Worm (Caenorhabditis elegans) whole organism, young adult: ENCODE results near the gene sptl-3.

Experiments
- B0336.3 ChIP-seq: fragments of 200-800 bp; sonication (Bioruptor generic); IDR thresholded peaks from 2 replicates; pipeline ENCODE4 v1.3.6; 2022; ENCODE audit warnings: missing genetic modification characterization, missing compliant biosample characterization
- F23B12.7 ChIP-seq: sonication (generic microtip); optimal IDR thresholded peaks from 2 replicates; lab custom pipeline; 2017; ENCODE audit warnings: missing genetic modification characterization, mild to moderate bottlenecking, missing compliant biosample characterization, antibody characterized with exemption, moderate library complexity; ENCODE audit not compliant: insufficient read depth
- F37B4.10 ChIP-seq: fragments of 200-800 bp; sonication (Bioruptor generic); IDR thresholded peaks from 2 replicates; pipeline ENCODE4 v1.3.6; 2022; ENCODE audit warnings: missing genetic modification characterization, missing compliant biosample characterization
- F49E8.2 ChIP-seq: sonication (generic microtip); optimal IDR thresholded peaks from 3 replicates; lab custom pipeline; 2017; ENCODE audit warnings: missing genetic modification characterization, mild to moderate bottlenecking, missing compliant biosample characterization, antibody characterized with exemption, moderate library complexity; ENCODE audit not compliant: insufficient read depth
- F55B11.4 ChIP-seq: sonication (generic microtip); optimal IDR thresholded peaks from 2 replicates; lab custom pipeline; 2016; ENCODE audit warnings: missing compliant biosample characterization, missing genetic modification characterization, borderline replicate concordance; ENCODE audit not compliant: insufficient read depth
- F57C9.4 ChIP-seq: sonication (generic microtip); optimal IDR thresholded peaks from 2 replicates; lab custom pipeline; 2017; ENCODE audit warnings: mild to moderate bottlenecking, missing genetic modification characterization, missing compliant biosample characterization
- K11D2.4 ChIP-seq: fragments of 200-800 bp; sonication (Bioruptor generic); IDR thresholded peaks from 2 replicates; pipeline ENCODE4 v1.3.6; 2022; ENCODE audit warnings: missing genetic modification reagents, missing genetic modification characterization, missing compliant biosample characterization
- T26A5.8 ChIP-seq: sonication (generic microtip); optimal IDR thresholded peaks from 2 replicates; lab custom pipeline; 2016; ENCODE audit warnings: missing genetic modification characterization, missing compliant biosample characterization
- ZK185.1 ChIP-seq: sonication (generic microtip); optimal IDR thresholded peaks from 2 replicates; lab custom pipeline; 2016; ENCODE audit warnings: mild to moderate bottlenecking, missing genetic modification characterization, missing compliant biosample characterization; ENCODE audit not compliant: poor library complexity, severe bottlenecking
- ama-1 ChIP-seq, 3 experiments: fragments of 150-350 bp in 1 of 3; sonication (generic microtip) in 2 of 3; optimal IDR thresholded peaks; 2 replicates each; lab custom pipeline; 2014 to 2018; ENCODE audit warnings: missing biosample characterization in 2 of 3, missing genetic modification characterization in 2 of 3, missing genetic modification reagents in 2 of 3
- aptf-2 ChIP-seq: fragments of 200-800 bp; sonication (Bioruptor generic); conservative IDR thresholded peaks from 2 replicates; pipeline ENCODE4 v1.3.6; 2022; ENCODE audit warnings: missing genetic modification reagents, missing genetic modification characterization, missing compliant biosample characterization
- athp-1 ChIP-seq: sonication (generic microtip); optimal IDR thresholded peaks from 2 replicates; lab custom pipeline; 2017; ENCODE audit warnings: mild to moderate bottlenecking, missing genetic modification characterization, missing compliant biosample characterization
- attf-5 ChIP-seq: fragments of 200-800 bp; sonication (Bioruptor generic); optimal IDR thresholded peaks from 2 replicates; lab custom pipeline; 2018; ENCODE audit warnings: mild to moderate bottlenecking, missing genetic modification characterization, missing compliant biosample characterization
- bed-2 ChIP-seq: fragments of 200-800 bp; sonication (Bioruptor generic); IDR thresholded peaks from 2 replicates; pipeline ENCODE4 v1.3.6; 2022; ENCODE audit warnings: missing genetic modification reagents, missing genetic modification characterization, missing compliant biosample characterization
- ceh-27 ChIP-seq: fragments of 200-800 bp; sonication (Bioruptor generic); optimal IDR thresholded peaks from 2 replicates; lab custom pipeline; 2018; ENCODE audit warnings: mild to moderate bottlenecking, missing genetic modification characterization, moderate library complexity, missing compliant biosample characterization
- chd-7 ChIP-seq: sonication (generic microtip); optimal IDR thresholded peaks from 2 replicates; lab custom pipeline; 2016; ENCODE audit warnings: mild to moderate bottlenecking, missing genetic modification characterization, moderate library complexity, missing compliant biosample characterization
- efl-1 ChIP-seq: fragments of 150-350 bp; optimal IDR thresholded peaks from 2 replicates; lab custom pipeline; 2014; ENCODE audit warnings: missing biosample characterization, missing genetic modification reagents, missing genetic modification characterization
- egl-18 ChIP-seq: fragments of 200-800 bp; sonication (Bioruptor generic); IDR thresholded peaks from 2 replicates; pipeline ENCODE4 v1.3.6; 2022; ENCODE audit warnings: missing genetic modification reagents, missing genetic modification characterization, missing compliant biosample characterization
- gei-17 ChIP-seq: fragments of 200-800 bp; sonication (Bioruptor generic); optimal IDR thresholded peaks from 2 replicates; lab custom pipeline; 2018; ENCODE audit warnings: mild to moderate bottlenecking, missing genetic modification characterization, missing compliant biosample characterization
- hmg-20 ChIP-seq: fragments of 200-800 bp; sonication (Bioruptor generic); IDR thresholded peaks from 2 replicates; pipeline ENCODE4 v1.3.6; 2022; ENCODE audit warnings: missing genetic modification reagents, missing genetic modification characterization, missing compliant biosample characterization
- hrde-1 ChIP-seq: sonication (generic microtip); optimal IDR thresholded peaks from 2 replicates; lab custom pipeline; 2016; ENCODE audit warnings: missing genetic modification characterization, mild to moderate bottlenecking, missing compliant biosample characterization, moderate library complexity, missing genotype, missing genetic modification reagents, borderline replicate concordance
- lin-35 ChIP-seq, 3 experiments: fragments of 150-350 bp in 2 of 3; sonication (generic microtip) in 1 of 3; optimal IDR thresholded peaks; 2 replicates each; lab custom pipeline; 2014 to 2018; ENCODE audit warnings: missing biosample characterization in 3 of 3, missing genetic modification characterization in 3 of 3, missing genetic modification reagents in 3 of 3
- lin-40 ChIP-seq: sonication (generic microtip); optimal IDR thresholded peaks from 2 replicates; lab custom pipeline; 2016; ENCODE audit warnings: missing genetic modification characterization, mild to moderate bottlenecking, missing compliant biosample characterization, missing genotype, missing genetic modification reagents
- lir-1 ChIP-seq: fragments of 200-800 bp; sonication (Bioruptor generic); conservative IDR thresholded peaks from 2 replicates; pipeline ENCODE4 v1.3.6; 2022; ENCODE audit warnings: missing genetic modification reagents, missing genetic modification characterization, missing compliant biosample characterization
- madf-8 ChIP-seq: fragments of 200-800 bp; sonication (Bioruptor generic); conservative IDR thresholded peaks from 2 replicates; pipeline ENCODE4 v1.3.6; 2022; ENCODE audit warnings: missing genetic modification reagents, missing genetic modification characterization, missing compliant biosample characterization
- mes-4 ChIP-seq: sonication (generic microtip); optimal IDR thresholded peaks from 2 replicates; lab custom pipeline; 2016; ENCODE audit warnings: missing genotype, missing genetic modification characterization, missing compliant biosample characterization
- mxl-1 ChIP-seq: sonication (generic microtip); optimal IDR thresholded peaks from 2 replicates; lab custom pipeline; 2016; ENCODE audit warnings: missing genetic modification characterization, missing compliant biosample characterization
- nfyb-1 ChIP-seq: fragments of 200-800 bp; sonication (Bioruptor generic); IDR thresholded peaks from 2 replicates; pipeline ENCODE4 v1.3.6; 2022; ENCODE audit warnings: missing genetic modification reagents, missing genetic modification characterization, missing compliant biosample characterization
- nhr-90 ChIP-seq: sonication (generic microtip); optimal IDR thresholded peaks from 2 replicates; lab custom pipeline; 2016; ENCODE audit warnings: missing genotype, mild to moderate bottlenecking, missing genetic modification characterization, missing compliant biosample characterization
- pbrm-1 ChIP-seq: fragments of 200-800 bp; sonication (Bioruptor generic); IDR thresholded peaks from 2 replicates; pipeline ENCODE4 v1.3.6; 2022; ENCODE audit warnings: missing genetic modification reagents, missing genetic modification characterization, missing compliant biosample characterization
- pha-4 ChIP-seq: fragments of 150-350 bp; sonication (generic microtip); optimal IDR thresholded peaks from 2 replicates; lab custom pipeline; 2014; ENCODE audit warnings: missing biosample characterization, missing genetic modification reagents, missing genetic modification characterization
- rcor-1 ChIP-seq: fragments of 200-800 bp; sonication (Bioruptor generic); IDR thresholded peaks from 2 replicates; pipeline ENCODE4 v1.3.6; 2022; ENCODE audit warnings: missing genetic modification reagents, missing genetic modification characterization, missing compliant biosample characterization
- sea-2 ChIP-seq: fragments of 200-800 bp; sonication (Bioruptor generic); IDR thresholded peaks from 2 replicates; pipeline ENCODE4 v1.3.6; 2022; ENCODE audit warnings: missing genetic modification characterization, missing compliant biosample characterization
- snpc-3.4 ChIP-seq: sonication (generic microtip); optimal IDR thresholded peaks from 2 replicates; lab custom pipeline; 2017; ENCODE audit warnings: missing genetic modification characterization, mild to moderate bottlenecking, missing compliant biosample characterization, antibody characterized with exemption, moderate library complexity, missing genotype, missing genetic modification reagents
- tlf-1 ChIP-seq: fragments of 200-800 bp; sonication (Bioruptor generic); optimal IDR thresholded peaks from 2 replicates; lab custom pipeline; 2018; ENCODE audit warnings: mild to moderate bottlenecking, missing genetic modification characterization, missing compliant biosample characterization

The sptl-3 gene

DNA sequence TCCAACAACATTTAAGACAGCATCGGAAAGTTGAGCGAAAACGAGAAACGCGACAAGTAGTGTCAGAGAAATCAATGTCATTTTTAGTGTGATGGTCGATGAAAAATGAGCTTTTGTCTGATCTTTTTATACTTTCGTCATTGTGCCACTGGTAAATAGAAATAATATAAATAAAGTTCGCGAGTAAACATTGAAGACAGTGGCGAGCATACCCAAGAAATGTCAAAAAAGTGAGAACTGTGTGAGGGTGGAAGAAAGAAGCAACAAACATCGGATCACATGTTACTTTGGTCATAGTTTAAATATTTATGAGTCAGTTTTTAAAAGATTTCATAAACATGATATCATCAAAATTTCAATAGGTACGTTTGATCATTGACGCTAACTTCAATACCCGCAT, 38.8 kb upstream of the sptl-3 start, which contains the start of gene ttr-21:
Gene ttr-21 (minus strand): TSS at position 100 of the 400 bp plus-strand sequence.
- no peak for TF ChIP-seq madf-8 (GFP tag; lab: Robert Waterston, UW)
- no peak for TF ChIP-seq lin-35 (GFP tag; optimal IDR thresholded peaks at IDR 0.05; lab: Kevin White, UChicago)
- TF ChIP-seq mxl-1 = no peak
- no peak for TF ChIP-seq lin-40
- TF ChIP-seq pbrm-1 (GFP tag; lab: Robert Waterston, UW) = no peak
- no peak for TF ChIP-seq B0336.3 (GFP tag; lab: Robert Waterston, UW)
- TF ChIP-seq hmg-20 (GFP tag; lab: Robert Waterston, UW) = no peak
- no peak for TF ChIP-seq pha-4 (tag; lab: Kevin White, UChicago)

DNA sequence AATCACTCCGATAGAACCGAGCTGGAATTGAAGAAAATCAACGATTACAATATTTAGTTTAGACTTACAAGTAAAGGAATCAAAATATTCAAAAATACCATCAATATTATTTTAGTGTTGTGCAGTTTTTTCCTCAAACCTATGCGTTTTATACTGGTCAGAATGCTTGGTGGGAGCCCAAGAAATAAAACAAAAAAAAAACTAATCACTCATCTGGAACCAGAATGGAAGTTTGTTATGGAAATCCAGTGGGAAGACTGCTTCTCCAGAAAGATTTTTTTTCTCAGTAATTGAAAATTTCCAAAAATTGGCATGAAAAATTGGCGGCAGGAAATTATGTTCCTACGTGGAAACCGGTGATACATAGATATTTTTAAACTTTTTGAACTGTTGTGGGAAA, 36.7 kb upstream of the sptl-3 start, which contains the start of gene srx-134:
Gene srx-134 (minus strand): TSS at position 101 of the 400 bp plus-strand sequence.
- no peak for TF ChIP-seq lir-1 (GFP tag; lab: Robert Waterston, UW)
- no peak for TF ChIP-seq snpc-3.4 (tag; lab: Kevin White, UChicago)
- no peak for TF ChIP-seq egl-18 (GFP tag; lab: Robert Waterston, UW)
- TF ChIP-seq ama-1 (optimal IDR thresholded peaks at IDR 0.05; lab: Kevin White, UChicago) = no peak
- no peak for TF ChIP-seq ama-1 (GFP tag; optimal IDR thresholded peaks at IDR 0.05; lab: Kevin White, UChicago)
- TF ChIP-seq F55B11.4 (tag; lab: Kevin White, UChicago) = no peak
- TF ChIP-seq aptf-2 (GFP tag; lab: Robert Waterston, UW) = no peak
- no peak for TF ChIP-seq tlf-1
- TF ChIP-seq T26A5.8 (tag; lab: Kevin White, UChicago) = no peak
- no peak for TF ChIP-seq gei-17 (GFP tag; lab: Kevin White, UChicago)
- TF ChIP-seq attf-5 (GFP tag; lab: Kevin White, UChicago) = no peak
- TF ChIP-seq K11D2.4 (GFP tag; lab: Robert Waterston, UW) = no peak
- no peak for TF ChIP-seq F57C9.4 (tag; lab: Kevin White, UChicago)
- TF ChIP-seq F37B4.10 (GFP tag; lab: Robert Waterston, UW) = no peak
- no peak for TF ChIP-seq bed-2 (GFP tag; lab: Robert Waterston, UW)
- TF ChIP-seq ceh-27 (GFP tag; lab: Kevin White, UChicago) = no peak
- no peak for TF ChIP-seq mes-4
- TF ChIP-seq F49E8.2 = no peak
- TF ChIP-seq nhr-90 = no peak

ce11 chrV:13857132-13857531, 36.0 kb upstream of the sptl-3 start, which contains the start of gene srx-136:
Gene srx-136 (plus strand): TSS chrV:13857432.
- TF ChIP-seq attf-5 (GFP tag; lab: Kevin White, UChicago) (no peak), F23B12.7 (tag; lab: Kevin White, UChicago) (no peak), efl-1 (no peak), rcor-1 (GFP tag; lab: Robert Waterston, UW) (no peak), ZK185.1 (no peak), sea-2 (GFP tag; lab: Robert Waterston, UW) (no peak), snpc-3.4 (tag; lab: Kevin White, UChicago) (no peak)

- no peak for TF ChIP-seq egl-18 (GFP tag; lab: Robert Waterston, UW)
- TF ChIP-seq hmg-20 (GFP tag; lab: Robert Waterston, UW) = no peak
- no peak for TF ChIP-seq lin-40
- no peak for TF ChIP-seq hrde-1 (tag; lab: Kevin White, UChicago)
- no peak for TF ChIP-seq chd-7
- TF ChIP-seq athp-1 (tag; lab: Kevin White, UChicago) = no peak
- TF ChIP-seq nfyb-1 (GFP tag; lab: Robert Waterston, UW) = no peak
Measured at ce11 chrV:13858906-13859305, 34.2 kb upstream of the sptl-3 start, which contains the start of gene srx-135. Gene srx-135 (plus strand): TSS chrV:13859206.
